Fruit fly (Drosophila melanogaster): ENCODE data around the gene CG31921.

- peak; percentile 7 for TF ChIP-seq CG33017 (tag; optimal IDR thresholded peaks at IDR 0.05)
- no peak for TF ChIP-seq cic (GFP tag; optimal IDR thresholded peaks at IDR 0.05)
- TF ChIP-seq CG7101 (tag; optimal IDR thresholded peaks at IDR 0.05), result peak; percentile 21
- no peak for TF ChIP-seq kay (GFP tag; ENCODE audit: borderline replicate concordance)
- no peak for TF ChIP-seq Mnt (GFP tag; optimal IDR thresholded peaks at IDR 0.05)
- no peak for TF ChIP-seq Crg-1 (GFP tag; optimal IDR thresholded peaks at IDR 0.05)
- no peak for TF ChIP-seq pad (GFP tag; optimal IDR thresholded peaks at IDR 0.05)
- no peak for TF ChIP-seq CG12768 (GFP tag; optimal IDR thresholded peaks at IDR 0.05)
- TF ChIP-seq CG11617 (GFP tag; optimal IDR thresholded peaks at IDR 0.05), result no peak
- no peak for TF ChIP-seq Clk (GFP tag; optimal IDR thresholded peaks at IDR 0.05)
- TF ChIP-seq CG5204 (GFP tag; optimal IDR thresholded peaks at IDR 0.05), result no peak
- peak; percentile 11 for TF ChIP-seq toe (GFP tag; optimal IDR thresholded peaks at IDR 0.05)
- peak; percentile 31 for TF ChIP-seq bab1 (GFP tag; optimal IDR thresholded peaks at IDR 0.05)
- no peak for TF ChIP-seq CG1620 (GFP tag; optimal IDR thresholded peaks at IDR 0.05)
Measured at dm6 chr2L:309177-309576, 23.0 kb downstream of the CG31921 start.
